Fruit fly (Drosophila melanogaster) whole organism, embryonic: ENCODE data around the gene Dmtn.
A peak's percentile ranks its signal among the peaks of the same experiment; 100 is the strongest.

Experiments used
- Atf3 ChIP-seq: fragments of 200-800 bp; sonication (Bioruptor generic); optimal IDR thresholded peaks from 3 replicates; lab custom pipeline; 2016; ENCODE audit warnings: missing biosample characterization, missing genetic modification characterization
- CG1024 ChIP-seq: fragments of 200-800 bp; sonication (Bioruptor generic); IDR thresholded peaks from 2 replicates; pipeline ENCODE4 v1.3.6; 2022; ENCODE audit warnings: missing biosample characterization, missing genetic modification characterization
- CG10543 ChIP-seq: fragments of 200-800 bp; sonication (Bioruptor generic); optimal IDR thresholded peaks from 3 replicates; lab custom pipeline; 2017; ENCODE audit warnings: missing biosample characterization, mild to moderate bottlenecking, missing genetic modification characterization, moderate library complexity
- CG11398 ChIP-seq: fragments of 200-800 bp; sonication (Bioruptor generic); optimal IDR thresholded peaks from 2 replicates; lab custom pipeline; 2016; ENCODE audit warnings: missing biosample characterization, missing genetic modification characterization
- CG12155 ChIP-seq: fragments of 200-800 bp; sonication (Bioruptor generic); optimal IDR thresholded peaks from 3 replicates; lab custom pipeline; 2016; ENCODE audit warnings: missing biosample characterization, missing genetic modification characterization
- CG13894 ChIP-seq: fragments of 200-800 bp; sonication (Bioruptor generic); optimal IDR thresholded peaks from 3 replicates; lab custom pipeline; 2018; ENCODE audit warnings: missing biosample characterization, mild to moderate bottlenecking, missing genetic modification characterization, moderate library complexity
- CG15479 ChIP-seq: fragments of 200-800 bp; sonication (Bioruptor generic); optimal IDR thresholded peaks from 3 replicates; lab custom pipeline; 2019; ENCODE audit warnings: missing biosample characterization, mild to moderate bottlenecking, missing genetic modification characterization, moderate library complexity
- CG15601 ChIP-seq: fragments of 200-800 bp; sonication (Bioruptor generic); optimal IDR thresholded peaks from 3 replicates; lab custom pipeline; 2019; ENCODE audit warnings: missing biosample characterization, mild to moderate bottlenecking, missing genetic modification characterization, moderate library complexity
- CG17361 ChIP-seq: fragments of 200-800 bp; sonication (Bioruptor generic); IDR thresholded peaks from 3 replicates; pipeline ENCODE4 v1.3.6; 2022; ENCODE audit warnings: missing biosample characterization, missing genetic modification characterization
- CG17802 ChIP-seq: fragments of 200-800 bp; sonication (Bioruptor generic); optimal IDR thresholded peaks from 2 replicates; lab custom pipeline; 2018; ENCODE audit warnings: missing biosample characterization, mild to moderate bottlenecking, missing genetic modification characterization, moderate library complexity
- CG18476 ChIP-seq: fragments of 200-800 bp; sonication (Bioruptor generic); optimal IDR thresholded peaks from 2 replicates; lab custom pipeline; 2016; ENCODE audit warnings: missing biosample characterization, mild to moderate bottlenecking, missing genetic modification characterization
- CG3065 ChIP-seq: fragments of 200-800 bp; sonication (Bioruptor generic); optimal IDR thresholded peaks from 2 replicates; lab custom pipeline; 2016; ENCODE audit warnings: missing biosample characterization, missing genetic modification characterization
- CG3163 ChIP-seq: fragments of 200-800 bp; sonication (Bioruptor generic); optimal IDR thresholded peaks from 3 replicates; lab custom pipeline; 2016; ENCODE audit warnings: missing biosample characterization, missing genetic modification characterization
- CG3281 ChIP-seq: fragments of 200-800 bp; sonication (Bioruptor generic); optimal IDR thresholded peaks from 3 replicates; lab custom pipeline; 2017; ENCODE audit warnings: missing biosample characterization, mild to moderate bottlenecking, missing genetic modification characterization
- CG33557 ChIP-seq: fragments of 200-800 bp; sonication (Bioruptor generic); optimal IDR thresholded peaks from 2 replicates; lab custom pipeline; 2019; ENCODE audit warnings: missing biosample characterization, mild to moderate bottlenecking, missing genetic modification characterization, moderate library complexity
- CG4282 ChIP-seq: fragments of 200-800 bp; sonication (Bioruptor generic); optimal IDR thresholded peaks from 2 replicates; lab custom pipeline; 2016; ENCODE audit warnings: missing biosample characterization, missing genetic modification characterization
- CG4328 ChIP-seq: fragments of 200-800 bp; sonication (Bioruptor generic); optimal IDR thresholded peaks from 3 replicates; lab custom pipeline; 2017; ENCODE audit warnings: missing biosample characterization, missing genetic modification reagents, missing genetic modification characterization
- CG6683 ChIP-seq: fragments of 200-800 bp; sonication (Bioruptor generic); optimal IDR thresholded peaks from 2 replicates; lab custom pipeline; 2017; ENCODE audit warnings: missing biosample characterization, mild to moderate bottlenecking, missing genetic modification characterization, missing genetic modification reagents
- CG7271 ChIP-seq: fragments of 200-800 bp; sonication (Bioruptor generic); optimal IDR thresholded peaks from 2 replicates; lab custom pipeline; 2018; ENCODE audit warnings: missing biosample characterization, mild to moderate bottlenecking, missing genetic modification characterization, moderate library complexity
- CG7745 ChIP-seq: fragments of 200-800 bp; sonication (Bioruptor generic); optimal IDR thresholded peaks from 2 replicates; lab custom pipeline; 2018; ENCODE audit warnings: missing biosample characterization, mild to moderate bottlenecking, missing genetic modification characterization, moderate library complexity
- CG7928 ChIP-seq: fragments of 200-800 bp; sonication (Bioruptor generic); optimal IDR thresholded peaks from 2 replicates; lab custom pipeline; 2017; ENCODE audit warnings: missing biosample characterization, mild to moderate bottlenecking, missing genetic modification characterization
- CG8388 ChIP-seq: fragments of 200-800 bp; sonication (Bioruptor generic); optimal IDR thresholded peaks from 2 replicates; lab custom pipeline; 2019; ENCODE audit warnings: missing biosample characterization, mild to moderate bottlenecking, missing genetic modification characterization, moderate library complexity
- CG8765 ChIP-seq: fragments of 200-800 bp; sonication (Bioruptor generic); IDR thresholded peaks from 2 replicates; pipeline ENCODE4 v1.3.6; 2022; ENCODE audit warnings: missing biosample characterization, missing genetic modification characterization
- D19A ChIP-seq: fragments of 200-800 bp; optimal IDR thresholded peaks from 3 replicates; lab custom pipeline; 2019; ENCODE audit warnings: missing biosample characterization, mild to moderate bottlenecking, missing genetic modification characterization, moderate library complexity
- Dfd ChIP-seq, 2 experiments: fragments of >200 bp; optimal IDR thresholded peaks; 2 replicates each; lab custom pipeline; 2017; ENCODE audit warnings: missing biosample characterization in 2 of 2, missing genetic modification characterization in 2 of 2
- Dip2 ChIP-seq: fragments of 200-800 bp; sonication (Bioruptor generic); IDR thresholded peaks from 2 replicates; pipeline ENCODE4 v1.3.6; 2022; ENCODE audit warnings: missing biosample characterization, missing genetic modification characterization
- Ets65A ChIP-seq: fragments of 200-800 bp; sonication (Bioruptor generic); peaks from one replicate; lab custom pipeline; 2016; ENCODE audit warnings: missing biosample characterization, missing genetic modification characterization
- GATAe ChIP-seq: fragments of 200-800 bp; sonication (Bioruptor generic); conservative IDR thresholded peaks from 2 replicates; pipeline ENCODE4 v1.3.6; 2022; ENCODE audit warnings: missing biosample characterization, missing genetic modification characterization
- Hmr ChIP-seq: fragments of 200-800 bp; sonication (Bioruptor generic); optimal IDR thresholded peaks from 3 replicates; lab custom pipeline; 2017; ENCODE audit warnings: mild to moderate bottlenecking, missing biosample characterization, missing genetic modification reagents, missing genetic modification characterization
- Hmx ChIP-seq: fragments of 200-800 bp; sonication (Bioruptor generic); optimal IDR thresholded peaks from 2 replicates; lab custom pipeline; 2016; ENCODE audit warnings: missing biosample characterization, missing genetic modification characterization
- MESR4 ChIP-seq: fragments of 200-800 bp; sonication (Bioruptor generic); optimal IDR thresholded peaks from 2 replicates; lab custom pipeline; 2018; ENCODE audit warnings: missing biosample characterization, mild to moderate bottlenecking, missing genetic modification characterization, moderate library complexity
- NC2β ChIP-seq: fragments of 200-800 bp; sonication (Bioruptor generic); optimal IDR thresholded peaks from 2 replicates; lab custom pipeline; 2016; ENCODE audit warnings: missing biosample characterization, missing genetic modification characterization
- PHDP ChIP-seq: fragments of 200-800 bp; sonication (Bioruptor generic); optimal IDR thresholded peaks from 3 replicates; lab custom pipeline; 2018; ENCODE audit warnings: missing biosample characterization, mild to moderate bottlenecking, missing genetic modification characterization, moderate library complexity
- Poxn ChIP-seq: fragments of 200-800 bp; sonication (Bioruptor generic); IDR thresholded peaks from 2 replicates; pipeline ENCODE4 v1.3.6; 2022; ENCODE audit warnings: missing biosample characterization, missing genetic modification characterization
- Stat92E ChIP-seq, 3 experiments: fragments of >200 bp in 2 of 3; fragments of 200-800 bp in 1 of 3; sonication (Bioruptor generic) in 1 of 3; optimal IDR thresholded peaks; 2 replicates each; lab custom pipeline; 2017 to 2019; ENCODE audit warnings: missing biosample characterization in 3 of 3, missing genetic modification characterization in 3 of 3, mild to moderate bottlenecking in 1 of 3, moderate library complexity in 1 of 3
- ap ChIP-seq: fragments of 200-800 bp; sonication (Bioruptor generic); IDR thresholded peaks from 2 replicates; pipeline ENCODE4 v1.3.6; 2022; ENCODE audit warnings: missing biosample characterization, missing genetic modification characterization
- bsh ChIP-seq, 2 experiments: fragments of 200-800 bp; sonication (Bioruptor generic); optimal IDR thresholded peaks; 2 replicates each; lab custom pipeline; 2017 to 2018; ENCODE audit warnings: mild to moderate bottlenecking in 2 of 2, missing biosample characterization in 2 of 2, missing genetic modification characterization in 2 of 2, moderate library complexity in 1 of 2
- corto ChIP-seq: fragments of 200-800 bp; sonication (Bioruptor generic); optimal IDR thresholded peaks from 2 replicates; lab custom pipeline; 2016; ENCODE audit warnings: missing biosample characterization, mild to moderate bottlenecking, missing genetic modification characterization, moderate library complexity
- crol ChIP-seq: fragments of 200-800 bp; sonication (Bioruptor generic); IDR thresholded peaks from 2 replicates; pipeline ENCODE4 v1.3.6; 2022; ENCODE audit warnings: missing biosample characterization, missing genetic modification characterization
- dati ChIP-seq: fragments of 200-800 bp; sonication (Bioruptor generic); IDR thresholded peaks from 2 replicates; pipeline ENCODE4 v1.3.6; 2022; ENCODE audit warnings: missing biosample characterization, missing genetic modification characterization
- eve ChIP-seq, 2 experiments: fragments of >200 bp; optimal IDR thresholded peaks; 2 replicates each; lab custom pipeline; 2017; ENCODE audit warnings: missing biosample characterization in 2 of 2, missing genetic modification characterization in 2 of 2
- eyg ChIP-seq: fragments of 200-800 bp; sonication (Bioruptor generic); optimal IDR thresholded peaks from 3 replicates; lab custom pipeline; 2016; ENCODE audit warnings: missing biosample characterization, missing genetic modification characterization
- fd96Cb ChIP-seq: fragments of 200-800 bp; sonication (Bioruptor generic); optimal IDR thresholded peaks from 2 replicates; lab custom pipeline; 2018; ENCODE audit warnings: missing biosample characterization, mild to moderate bottlenecking, missing genetic modification characterization, moderate library complexity
- gcm2 ChIP-seq: fragments of 200-800 bp; sonication (Bioruptor generic); optimal IDR thresholded peaks from 2 replicates; lab custom pipeline; 2016; ENCODE audit warnings: missing biosample characterization, missing genetic modification characterization
- grn ChIP-seq: fragments of 200-800 bp; sonication (Bioruptor generic); optimal IDR thresholded peaks from 3 replicates; lab custom pipeline; 2017; ENCODE audit warnings: missing biosample characterization, missing genetic modification characterization
- h ChIP-seq: fragments of >200 bp; optimal IDR thresholded peaks from 2 replicates; lab custom pipeline; 2017
- ind ChIP-seq: fragments of 200-800 bp; sonication (Bioruptor generic); optimal IDR thresholded peaks from 3 replicates; lab custom pipeline; 2016; ENCODE audit warnings: missing biosample characterization, missing genetic modification characterization
- insv ChIP-seq, 2 experiments: fragments of 200-800 bp; sonication (Bioruptor generic); optimal IDR thresholded peaks; 3 replicates each; lab custom pipeline; 2016 to 2018; ENCODE audit warnings: missing biosample characterization in 2 of 2, missing genetic modification characterization in 2 of 2
- psq ChIP-seq: fragments of 200-800 bp; sonication (Bioruptor generic); optimal IDR thresholded peaks from 2 replicates; lab custom pipeline; 2017; ENCODE audit warnings: missing biosample characterization, missing genetic modification characterization
- slou ChIP-seq: fragments of 200-800 bp; sonication (Bioruptor generic); optimal IDR thresholded peaks from 3 replicates; lab custom pipeline; 2016; ENCODE audit warnings: missing biosample characterization, missing genetic modification characterization
- sna ChIP-seq: fragments of 200-800 bp; sonication (Bioruptor generic); IDR thresholded peaks from 2 replicates; pipeline ENCODE4 v1.3.6; 2022; ENCODE audit warnings: missing biosample characterization, missing genetic modification characterization; ENCODE audit not compliant: partially characterized antibody
- tx ChIP-seq: fragments of 200-800 bp; sonication (Bioruptor generic); optimal IDR thresholded peaks from 2 replicates; lab custom pipeline; 2016; ENCODE audit warnings: missing biosample characterization, missing genetic modification characterization
- vvl ChIP-seq: fragments of 200-800 bp; sonication (Bioruptor generic); IDR thresholded peaks from 2 replicates; pipeline ENCODE4 v1.3.6; 2022; ENCODE audit warnings: missing biosample characterization, missing genetic modification characterization

Gene Dmtn

dm6 chr3R:6350755-6351154 lies 54.9 kb downstream of the Dmtn start, which contains the start of gene Pak (continued):
- TF ChIP-seq vvl (GFP tag; lab: Robert Waterston, UW): no peak
- no peak for TF ChIP-seq CG10543 (GFP tag; lab: Kevin White, UChicago)
- no peak for TF ChIP-seq CG7928
- peak; percentile 92 for TF ChIP-seq sna (GFP tag; lab: Robert Waterston, UW)
- TF ChIP-seq CG3163 (GFP tag; lab: Kevin White, UChicago): no peak
- TF ChIP-seq corto: no peak
- no peak for TF ChIP-seq bsh (GFP tag; optimal IDR thresholded peaks at IDR 0.05; lab: Kevin White, UChicago)
- no peak for TF ChIP-seq Hmx (GFP tag; lab: Kevin White, UChicago)
- TF ChIP-seq Atf3: no peak
- no peak for TF ChIP-seq CG3065 (GFP tag; lab: Kevin White, UChicago)
- peak; percentile 33 for TF ChIP-seq eyg
- no peak for TF ChIP-seq GATAe (GFP tag; lab: Robert Waterston, UW)
- no peak for TF ChIP-seq CG33557 (GFP tag; lab: Kevin White, UChicago)
- no peak for TF ChIP-seq grn
- no peak for TF ChIP-seq fd96Cb (tag; lab: Kevin White, UChicago)
- TF ChIP-seq MESR4 (GFP tag; lab: Kevin White, UChicago): peak; percentile 85
- TF ChIP-seq CG3281 (GFP tag; lab: Kevin White, UChicago): no peak
- TF ChIP-seq CG8388: no peak
- TF ChIP-seq PHDP (tag; lab: Kevin White, UChicago): no peak
- TF ChIP-seq CG15601 (tag; lab: Kevin White, UChicago): peak; percentile 3
- TF ChIP-seq CG17361 (GFP tag; lab: Robert Waterston, UW): no peak
- TF ChIP-seq CG6683: no peak
- TF ChIP-seq slou (GFP tag; lab: Kevin White, UChicago): no peak
- no peak for TF ChIP-seq Stat92E (GFP tag; optimal IDR thresholded peaks at IDR 0.05; lab: Kevin White, UChicago)
- no peak for TF ChIP-seq gcm2
- no peak for TF ChIP-seq h
- TF ChIP-seq tx (GFP tag; lab: Kevin White, UChicago): no peak
- no peak for TF ChIP-seq D19A (tag; lab: Kevin White, UChicago)
- no peak for TF ChIP-seq Dip2 (GFP tag; lab: Robert Waterston, UW)
- TF ChIP-seq CG4328 (GFP tag; lab: Kevin White, UChicago): no peak
- no peak for TF ChIP-seq crol
- no peak for TF ChIP-seq CG4282
- TF ChIP-seq psq (GFP tag; lab: Kevin White, UChicago): no peak
- TF ChIP-seq CG8765 (GFP tag; lab: Robert Waterston, UW): no peak
- no peak for TF ChIP-seq Hmr
- TF ChIP-seq CG17802 (tag; lab: Kevin White, UChicago): no peak
- TF ChIP-seq CG18476 (GFP tag; lab: Kevin White, UChicago): no peak
- no peak for TF ChIP-seq CG12155 (GFP tag; lab: Kevin White, UChicago)
- no peak for TF ChIP-seq CG11398 (GFP tag; lab: Kevin White, UChicago)
- no peak for TF ChIP-seq ap (GFP tag; lab: Robert Waterston, UW)
- TF ChIP-seq CG15479 (GFP tag; lab: Kevin White, UChicago): no peak
- no peak for TF ChIP-seq Poxn (GFP tag; lab: Robert Waterston, UW)
- TF ChIP-seq ind (GFP tag; lab: Kevin White, UChicago): no peak
- no peak for TF ChIP-seq CG7745 (tag; lab: Kevin White, UChicago)
- TF ChIP-seq insv (GFP tag; optimal IDR thresholded peaks at IDR 0.05; lab: Kevin White, UChicago): no peak
- TF ChIP-seq CG1024 (GFP tag; lab: Robert Waterston, UW): no peak
- no peak for TF ChIP-seq eve (GFP tag; optimal IDR thresholded peaks at IDR 0.05; lab: Kevin White, UChicago)
- TF ChIP-seq NC2β (GFP tag; lab: Kevin White, UChicago): no peak
- no peak for TF ChIP-seq Dfd (GFP tag; optimal IDR thresholded peaks at IDR 0.05; lab: Kevin White, UChicago)
- no peak for TF ChIP-seq CG13894
- TF ChIP-seq dati (GFP tag; lab: Robert Waterston, UW): no peak
- TF ChIP-seq CG7271 (tag; lab: Kevin White, UChicago): no peak
- TF ChIP-seq Ets65A (GFP tag; lab: Kevin White, UChicago): no peak
